Fruit fly (Drosophila melanogaster) whole organism, embryonic: ENCODE results near the gene Crg-1.
A peak's percentile ranks its signal among the peaks of the same experiment; 100 is the strongest.

Experiments used
- BEAF-32 ChIP-seq: fragments of 200-800 bp; sonication (Bioruptor generic); optimal IDR thresholded peaks from 3 replicates; lab custom pipeline; 2017; ENCODE audit warnings: missing biosample characterization, missing genetic modification characterization, mild to moderate bottlenecking, moderate library complexity, missing genetic modification reagents
- Bgb ChIP-seq: fragments of 200-800 bp; sonication (Bioruptor generic); IDR thresholded peaks from 2 replicates; pipeline ENCODE4 v1.3.6; 2022; ENCODE audit warnings: missing biosample characterization, missing genetic modification characterization; ENCODE audit not compliant: partially characterized antibody
- CG13287 ChIP-seq: fragments of 200-800 bp; sonication (Bioruptor generic); IDR thresholded peaks from 2 replicates; pipeline ENCODE4 v1.3.6; 2022; ENCODE audit warnings: missing biosample characterization, missing genetic modification characterization; ENCODE audit not compliant: partially characterized antibody
- CG14860 ChIP-seq: fragments of 200-800 bp; sonication (Bioruptor generic); IDR thresholded peaks from 3 replicates; pipeline ENCODE4 v1.3.6; 2022; ENCODE audit warnings: missing biosample characterization, missing genetic modification characterization; ENCODE audit not compliant: partially characterized antibody
- CG16813 ChIP-seq: fragments of 200-800 bp; sonication (Bioruptor generic); IDR thresholded peaks from 3 replicates; pipeline ENCODE4 v1.3.6; 2022; ENCODE audit warnings: missing biosample characterization, missing genetic modification characterization; ENCODE audit not compliant: partially characterized antibody
- CG2129 ChIP-seq: fragments of 200-800 bp; sonication (Bioruptor generic); IDR thresholded peaks from 2 replicates; pipeline ENCODE4 v1.3.6; 2022; ENCODE audit warnings: missing biosample characterization, missing genetic modification characterization; ENCODE audit not compliant: partially characterized antibody
- CG34224 ChIP-seq: fragments of 200-800 bp; sonication (Bioruptor generic); IDR thresholded peaks from 3 replicates; pipeline ENCODE4 v1.3.6; 2022; ENCODE audit warnings: missing biosample characterization, missing genetic modification characterization; ENCODE audit not compliant: partially characterized antibody
- CG6791 ChIP-seq: fragments of 200-800 bp; sonication (Bioruptor generic); IDR thresholded peaks from 3 replicates; pipeline ENCODE4 v1.3.6; 2022; ENCODE audit warnings: missing biosample characterization, missing genetic modification characterization; ENCODE audit not compliant: partially characterized antibody
- CG7963 ChIP-seq: fragments of 200-800 bp; sonication (Bioruptor generic); IDR thresholded peaks from 3 replicates; pipeline ENCODE4 v1.3.6; 2022; ENCODE audit warnings: missing biosample characterization, missing genetic modification characterization; ENCODE audit not compliant: partially characterized antibody
- Dll ChIP-seq: fragments of 200-800 bp; sonication (Bioruptor generic); IDR thresholded peaks from 4 replicates; pipeline ENCODE4 v1.3.6; 2022; ENCODE audit warnings: missing biosample characterization, missing genetic modification characterization; ENCODE audit not compliant: partially characterized antibody
- Doc3 ChIP-seq: fragments of 200-800 bp; sonication (Bioruptor generic); IDR thresholded peaks from 3 replicates; pipeline ENCODE4 v1.3.6; 2022; ENCODE audit warnings: missing biosample characterization, missing genetic modification characterization; ENCODE audit not compliant: partially characterized antibody
- Dp ChIP-seq: fragments of 200-800 bp; sonication (Bioruptor generic); optimal IDR thresholded peaks from 2 replicates; lab custom pipeline; 2018; ENCODE audit warnings: missing biosample characterization, mild to moderate bottlenecking, missing genetic modification characterization, moderate library complexity
- Dref ChIP-seq: fragments of 200-800 bp; sonication (Bioruptor generic); IDR thresholded peaks from 2 replicates; pipeline ENCODE4 v1.3.6; 2022; ENCODE audit warnings: missing biosample characterization, missing genetic modification characterization
- E2f2 ChIP-seq: fragments of 200-800 bp; sonication (Bioruptor generic); IDR thresholded peaks from 2 replicates; pipeline ENCODE4 v1.3.6; 2022; ENCODE audit warnings: missing biosample characterization, missing genetic modification characterization
- HLH4C ChIP-seq: fragments of 200-800 bp; sonication (Bioruptor generic); IDR thresholded peaks from 3 replicates; pipeline ENCODE4 v1.3.6; 2022; ENCODE audit warnings: missing biosample characterization, missing genetic modification characterization; ENCODE audit not compliant: partially characterized antibody
- MBD-R2 ChIP-seq: fragments of 200-800 bp; sonication (Bioruptor generic); IDR thresholded peaks from 2 replicates; pipeline ENCODE4 v1.3.6; 2022; ENCODE audit warnings: missing biosample characterization, missing genetic modification characterization
- Med ChIP-seq: fragments of 200-800 bp; sonication (Bioruptor generic); peaks from one replicate; lab custom pipeline; 2016; ENCODE audit warnings: missing biosample characterization, missing genetic modification characterization, mild to moderate bottlenecking, inconsistent platforms, moderate library complexity
- Opbp ChIP-seq: fragments of 200-800 bp; sonication (Bioruptor generic); IDR thresholded peaks from 3 replicates; pipeline ENCODE4 v1.3.6; 2022; ENCODE audit warnings: missing biosample characterization, missing genetic modification characterization; ENCODE audit not compliant: partially characterized antibody
- Scr ChIP-seq: fragments of 200-800 bp; sonication (Bioruptor generic); IDR thresholded peaks from 2 replicates; pipeline ENCODE4 v1.3.6; 2022; ENCODE audit warnings: missing biosample characterization, missing genetic modification characterization; ENCODE audit not compliant: partially characterized antibody
- Sry-δ ChIP-seq: fragments of 200-800 bp; sonication (Bioruptor generic); optimal IDR thresholded peaks from 2 replicates; lab custom pipeline; 2016; ENCODE audit warnings: missing biosample characterization, missing genetic modification characterization
- amos ChIP-seq: fragments of 200-800 bp; sonication (Bioruptor generic); IDR thresholded peaks from 2 replicates; pipeline ENCODE4 v1.3.6; 2022; ENCODE audit warnings: missing biosample characterization, missing genetic modification characterization; ENCODE audit not compliant: partially characterized antibody
- ato ChIP-seq: fragments of 200-800 bp; sonication (Bioruptor generic); IDR thresholded peaks from 2 replicates; pipeline ENCODE4 v1.3.6; 2022; ENCODE audit warnings: missing biosample characterization, missing genetic modification characterization; ENCODE audit not compliant: partially characterized antibody
- bbx ChIP-seq: fragments of 200-800 bp; sonication (Bioruptor generic); IDR thresholded peaks from 2 replicates; pipeline ENCODE4 v1.3.6; 2022; ENCODE audit warnings: missing biosample characterization, missing genetic modification characterization; ENCODE audit not compliant: partially characterized antibody
- chinmo ChIP-seq: fragments of 200-800 bp; sonication (Bioruptor generic); IDR thresholded peaks from 4 replicates; pipeline ENCODE4 v1.3.6; 2022; ENCODE audit warnings: missing biosample characterization, missing genetic modification characterization; ENCODE audit not compliant: partially characterized antibody
- gfzf ChIP-seq: fragments of 200-800 bp; sonication (Bioruptor generic); optimal IDR thresholded peaks from 2 replicates; lab custom pipeline; 2016; ENCODE audit warnings: missing biosample characterization, mild to moderate bottlenecking, missing genetic modification characterization, moderate library complexity
- hbn ChIP-seq: fragments of 200-800 bp; sonication (Bioruptor generic); IDR thresholded peaks from 2 replicates; pipeline ENCODE4 v1.3.6; 2022; ENCODE audit warnings: missing biosample characterization, missing genetic modification characterization; ENCODE audit not compliant: partially characterized antibody
- inv ChIP-seq: fragments of 200-800 bp; sonication (Bioruptor generic); IDR thresholded peaks from 2 replicates; pipeline ENCODE4 v1.3.6; 2022; ENCODE audit warnings: missing biosample characterization, missing genetic modification characterization; ENCODE audit not compliant: partially characterized antibody
- knrl ChIP-seq: fragments of 200-800 bp; sonication (Bioruptor generic); IDR thresholded peaks from 3 replicates; pipeline ENCODE4 v1.3.6; 2022; ENCODE audit warnings: missing biosample characterization, missing genetic modification characterization; ENCODE audit not compliant: partially characterized antibody
- mld ChIP-seq: fragments of 200-800 bp; sonication (Bioruptor generic); IDR thresholded peaks from 3 replicates; pipeline ENCODE4 v1.3.6; 2022; ENCODE audit warnings: missing biosample characterization, missing genetic modification characterization; ENCODE audit not compliant: partially characterized antibody
- nerfin-2 ChIP-seq: fragments of 200-800 bp; sonication (Bioruptor generic); IDR thresholded peaks from 2 replicates; pipeline ENCODE4 v1.3.6; 2022; ENCODE audit warnings: missing biosample characterization, missing genetic modification characterization; ENCODE audit not compliant: partially characterized antibody
- pzg ChIP-seq: fragments of 200-800 bp; sonication (Bioruptor generic); optimal IDR thresholded peaks from 3 replicates; lab custom pipeline; 2018; ENCODE audit warnings: missing biosample characterization, mild to moderate bottlenecking, missing genetic modification characterization, moderate library complexity
- sna ChIP-seq: fragments of 200-800 bp; sonication (Bioruptor generic); IDR thresholded peaks from 2 replicates; pipeline ENCODE4 v1.3.6; 2022; ENCODE audit warnings: missing biosample characterization, missing genetic modification characterization; ENCODE audit not compliant: partially characterized antibody
- tna ChIP-seq: fragments of 200-800 bp; sonication (Bioruptor generic); IDR thresholded peaks from 2 replicates; pipeline ENCODE4 v1.3.6; 2022; ENCODE audit warnings: missing biosample characterization, missing genetic modification characterization; ENCODE audit not compliant: partially characterized antibody
- unc-4 ChIP-seq: fragments of 200-800 bp; sonication (Bioruptor generic); IDR thresholded peaks from 2 replicates; pipeline ENCODE4 v1.3.6; 2022; ENCODE audit warnings: missing biosample characterization, missing genetic modification characterization; ENCODE audit not compliant: partially characterized antibody
- vnd ChIP-seq: fragments of 200-800 bp; sonication (Bioruptor generic); IDR thresholded peaks from 3 replicates; pipeline ENCODE4 v1.3.6; 2022; ENCODE audit warnings: missing biosample characterization, missing genetic modification characterization; ENCODE audit not compliant: partially characterized antibody
- zen2 ChIP-seq: fragments of 200-800 bp; sonication (Bioruptor generic); IDR thresholded peaks from 3 replicates; pipeline ENCODE4 v1.3.6; 2022; ENCODE audit warnings: missing biosample characterization, missing genetic modification characterization; ENCODE audit not compliant: partially characterized antibody

Crg-1 gene

DNA sequence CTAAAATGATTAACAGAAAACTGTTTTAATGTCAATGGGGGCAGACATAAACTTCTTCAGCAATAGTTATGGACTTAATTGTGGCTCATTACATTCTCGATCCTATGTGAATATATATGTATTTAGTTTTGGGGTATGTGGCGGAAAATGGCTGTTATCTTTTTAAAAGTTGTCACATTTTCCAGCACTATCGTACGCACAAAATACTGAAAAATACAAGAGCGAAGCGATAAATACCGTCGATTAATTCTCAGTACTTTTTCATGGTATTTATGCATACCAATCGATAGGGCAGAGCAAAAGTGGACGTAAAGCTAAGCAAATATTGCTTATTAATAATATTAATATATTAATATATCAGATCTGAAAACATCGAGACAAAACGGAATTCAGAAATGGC lies 3.3 kb upstream of the Crg-1 start, which contains the start of gene HIP-R:
TSS of gene HIP-R (plus strand) at position 201 of the 400 bp plus-strand sequence.
- peak; percentile 38; the same call in 2 of the 3 replicates for TF ChIP-seq zen2 (GFP tag; lab: Robert Waterston, UW)
- peak; percentile 77 for TF ChIP-seq Bgb
- 0 out of 3 replicates have a peak, but pooled peaks have one; percentile 7 for TF ChIP-seq mld (GFP tag; lab: Robert Waterston, UW)
- TF ChIP-seq BEAF-32 (GFP tag; lab: Kevin White, UChicago) = peak; percentile 43
- TF ChIP-seq tna (GFP tag; lab: Robert Waterston, UW) = peak; percentile 17
- TF ChIP-seq CG16813 = peak; percentile 68
- peak; percentile 34 for TF ChIP-seq nerfin-2 (GFP tag; lab: Robert Waterston, UW)
- TF ChIP-seq CG6791 (GFP tag; lab: Robert Waterston, UW) = peak; percentile 67
- TF ChIP-seq hbn (GFP tag; lab: Robert Waterston, UW) = peak; percentile 62
- peak; percentile 73; the same call in 1 of the 2 replicates for TF ChIP-seq amos (GFP tag; lab: Robert Waterston, UW)
- 0 out of 4 replicates have a peak, but pooled peaks have one; percentile 41 for TF ChIP-seq chinmo (GFP tag; lab: Robert Waterston, UW)
- TF ChIP-seq Scr (GFP tag; lab: Robert Waterston, UW) = peak; percentile 71
- peak; percentile 73 for TF ChIP-seq bbx (GFP tag; lab: Robert Waterston, UW)
- peak; percentile 47; the same call in 1 of the 3 replicates for TF ChIP-seq vnd (GFP tag; lab: Robert Waterston, UW)
- peak; percentile 3 for TF ChIP-seq Sry-δ (GFP tag; lab: Kevin White, UChicago)
- TF ChIP-seq Dll (GFP tag; lab: Robert Waterston, UW) = peak; percentile 76
- TF ChIP-seq Dref (GFP tag; lab: Robert Waterston, UW) = peak; percentile 64
- peak; percentile 72 for TF ChIP-seq E2f2 (GFP tag; lab: Robert Waterston, UW)
- TF ChIP-seq CG2129 (GFP tag; lab: Robert Waterston, UW) = peak; percentile 37; the same call in 1 of the 2 replicates
- peak; percentile 57; the same call in 2 of the 3 replicates for TF ChIP-seq CG14860
- TF ChIP-seq CG7963 (GFP tag; lab: Robert Waterston, UW) = peak; percentile 46; the same call in 1 of the 3 replicates
- peak; percentile 29; the same call in 1 of the 2 replicates for TF ChIP-seq sna (GFP tag; lab: Robert Waterston, UW)
- TF ChIP-seq CG13287 (GFP tag; lab: Robert Waterston, UW) = peak; percentile 78
- peak; percentile 67 for TF ChIP-seq HLH4C (GFP tag; lab: Robert Waterston, UW)
- TF ChIP-seq unc-4 (GFP tag; lab: Robert Waterston, UW) = peak; percentile 72
- peak; percentile 71 for TF ChIP-seq CG34224 (GFP tag; lab: Robert Waterston, UW)
- TF ChIP-seq Med (GFP tag; lab: Kevin White, UChicago) = peak; percentile 18
- TF ChIP-seq Opbp (GFP tag; lab: Robert Waterston, UW) = peak; percentile 80; the same call in 2 of the 3 replicates
- peak; percentile 45; the same call in 1 of the 2 replicates for TF ChIP-seq MBD-R2 (GFP tag; lab: Robert Waterston, UW)
- peak; percentile 27; the same call in 1 of the 2 replicates for TF ChIP-seq ato (GFP tag; lab: Robert Waterston, UW)
- TF ChIP-seq inv (GFP tag; lab: Robert Waterston, UW) = peak; percentile 57; the same call in 1 of the 2 replicates
- peak; percentile 63; the same call in 2 of the 3 replicates for TF ChIP-seq knrl (GFP tag; lab: Robert Waterston, UW)
- TF ChIP-seq pzg (GFP tag; lab: Kevin White, UChicago) = peak; percentile 6
- TF ChIP-seq Dp (GFP tag; lab: Kevin White, UChicago) = peak; percentile 18
- peak; percentile 16 for TF ChIP-seq gfzf (GFP tag; lab: Kevin White, UChicago)
- TF ChIP-seq Doc3 (GFP tag; lab: Robert Waterston, UW) = peak; percentile 53
